Worm (Caenorhabditis elegans) whole organism, L4 larva: Measurements from ENCODE around the gene K05B2.2.

Experiments used
- egl-27 ChIP-seq: sonication (generic microtip); optimal IDR thresholded peaks from 3 replicates; lab custom pipeline; 2017; ENCODE audit warnings: missing biosample characterization, missing genetic modification reagents, missing genetic modification characterization
- fkh-10 ChIP-seq: fragments of 150-350 bp; optimal IDR thresholded peaks from 2 replicates; lab custom pipeline; 2014; ENCODE audit warnings: missing biosample characterization, missing genetic modification reagents, missing genetic modification characterization
- fos-1 ChIP-seq: fragments of 150-350 bp; optimal IDR thresholded peaks from 2 replicates; lab custom pipeline; 2014; ENCODE audit warnings: missing biosample characterization, missing genetic modification characterization
- lin-13 ChIP-seq: fragments of 150-350 bp; optimal IDR thresholded peaks from 2 replicates; lab custom pipeline; 2014; ENCODE audit warnings: missing biosample characterization, missing genetic modification reagents, missing genetic modification characterization
- nhr-25 ChIP-seq: sonication (generic microtip); optimal IDR thresholded peaks from 2 replicates; lab custom pipeline; 2017; ENCODE audit warnings: missing genetic modification characterization, mild to moderate bottlenecking, missing compliant biosample characterization, antibody characterized with exemption, moderate library complexity, borderline replicate concordance; ENCODE audit not compliant: insufficient read depth
- skn-1 ChIP-seq: fragments of 150-350 bp; optimal IDR thresholded peaks from 2 replicates; lab custom pipeline; 2014; ENCODE audit warnings: missing biosample characterization, missing genetic modification characterization

ce11 chrX:4881310-4881709, 24.6 kb upstream of the K05B2.2 start:
- TF ChIP-seq fos-1 (tag; lab: Kevin White, UChicago) (no peak), egl-27 (tag; lab: Kevin White, UChicago) (no peak), fkh-10 (GFP tag; lab: Kevin White, UChicago) (no peak), nhr-25 (tag; lab: Kevin White, UChicago) (no peak), skn-1 (tag; lab: Kevin White, UChicago) (no peak), lin-13 (GFP tag; lab: Kevin White, UChicago) (no peak)
